1 fruit fly cellular context compared by ENCODE assay signal in the genomic region with DNA sequence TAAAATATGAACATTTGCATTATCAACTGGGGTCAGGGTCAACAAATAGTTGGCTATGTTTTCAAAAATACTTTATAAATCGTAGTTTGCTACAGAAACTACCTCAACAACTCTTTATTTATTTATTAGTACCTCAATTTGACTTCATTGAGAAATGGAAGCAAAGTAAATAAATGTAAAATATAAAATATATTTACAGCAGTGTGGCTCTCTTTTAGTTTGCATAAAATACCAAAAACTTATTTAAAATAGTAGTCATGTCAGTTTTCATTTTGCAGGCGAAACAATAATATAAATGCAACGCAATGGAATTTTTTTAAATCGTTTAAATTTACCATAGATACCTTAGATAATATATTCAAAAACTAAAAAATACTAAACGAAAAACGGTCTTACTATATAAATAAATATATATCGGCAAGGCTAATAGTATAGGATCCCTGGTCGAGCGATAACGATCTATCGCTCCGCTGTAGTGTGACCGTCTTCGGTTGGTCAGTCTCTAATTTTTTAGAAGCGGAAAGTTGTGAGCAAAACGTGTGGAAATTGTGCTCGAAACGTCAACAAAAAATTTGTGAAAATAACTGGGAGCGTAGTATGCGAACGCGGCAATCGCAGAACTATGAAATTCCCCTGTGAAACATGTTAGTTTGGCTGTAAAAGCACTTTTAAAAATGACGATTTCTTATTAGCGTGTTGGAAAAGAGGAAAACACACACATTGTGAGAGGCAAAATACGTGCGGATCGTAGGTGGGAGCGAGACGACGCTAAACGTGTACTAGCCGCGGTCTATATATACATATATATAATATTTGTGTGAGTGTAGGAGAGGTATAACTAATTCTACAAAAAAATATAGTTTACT.
TF ChIP-seq lines count a peak whose summit lies in the region.

A gene (minus strand): TSS at position 223 of the 866 bp plus-strand sequence.
A gene (plus strand): TSS at position 470 of the 866 bp plus-strand sequence.

TF ChIP-seq in whole organism, embryonic, 481 proteins besides CTCF, POLR2A, EP300 and RAD21 (continued from another document and continues in another):
- TF ChIP-seq CG2889 (GFP tag; IDR thresholded peaks at IDR 0.05; lab: Robert Waterston, UW), result no peak
- no peak for TF ChIP-seq CG3726 (GFP tag; IDR thresholded peaks at IDR 0.05; lab: Robert Waterston, UW)
- peak; percentile 16 for TF ChIP-seq CG7839 (tag; optimal IDR thresholded peaks at IDR 0.05; lab: Kevin White, UChicago)
- peak; percentile 90 for TF ChIP-seq bbx (GFP tag; IDR thresholded peaks at IDR 0.05; lab: Robert Waterston, UW; ENCODE audit: partially characterized antibody)
- TF ChIP-seq run (tag; optimal IDR thresholded peaks at IDR 0.05; lab: Kevin White, UChicago), result no peak
- TF ChIP-seq CG7556 (GFP tag; optimal IDR thresholded peaks at IDR 0.05; lab: Kevin White, UChicago), result no peak
- peak; percentile 90 for TF ChIP-seq Dll (GFP tag; IDR thresholded peaks at IDR 0.05; lab: Robert Waterston, UW; ENCODE audit: partially characterized antibody)
- no peak for TF ChIP-seq CG15479 (GFP tag; optimal IDR thresholded peaks at IDR 0.05; lab: Kevin White, UChicago)
- 0 out of 2 replicates have a peak, but pooled peaks have one; percentile 41 for TF ChIP-seq CG32532 (GFP tag; IDR thresholded peaks at IDR 0.05; lab: Robert Waterston, UW)
- no peak for TF ChIP-seq CG11456 (GFP tag; IDR thresholded peaks at IDR 0.05; lab: Robert Waterston, UW)
- no peak for TF ChIP-seq CG12942 (GFP tag; optimal IDR thresholded peaks at IDR 0.05; lab: Kevin White, UChicago)
- no peak for TF ChIP-seq crol (GFP tag; IDR thresholded peaks at IDR 0.05; lab: Robert Waterston, UW)
- no peak for TF ChIP-seq dpn (GFP tag; optimal IDR thresholded peaks at IDR 0.05; lab: Kevin White, UChicago)
- no peak for TF ChIP-seq Oli (tag; optimal IDR thresholded peaks at IDR 0.05; lab: Kevin White, UChicago)
- TF ChIP-seq CG18599 (GFP tag; optimal IDR thresholded peaks at IDR 0.05; lab: Kevin White, UChicago), result no peak
- no peak for TF ChIP-seq bowl (GFP tag; IDR thresholded peaks at IDR 0.05; lab: Robert Waterston, UW)
- no peak for TF ChIP-seq CG6175 (GFP tag; IDR thresholded peaks at IDR 0.05; lab: Robert Waterston, UW)
- TF ChIP-seq CG3847 (GFP tag; IDR thresholded peaks at IDR 0.05; lab: Robert Waterston, UW), result peak; percentile 44; the same call in 1 of the 2 replicates
- no peak for TF ChIP-seq Atf-2 (GFP tag; optimal IDR thresholded peaks at IDR 0.05; lab: Kevin White, UChicago)
- TF ChIP-seq CG11085 (GFP tag; IDR thresholded peaks at IDR 0.05; lab: Robert Waterston, UW), result no peak
- TF ChIP-seq cas (GFP tag; IDR thresholded peaks at IDR 0.05; lab: Robert Waterston, UW), result no peak
- no peak for TF ChIP-seq B-H1 (GFP tag; IDR thresholded peaks at IDR 0.05; lab: Robert Waterston, UW)
- TF ChIP-seq lmd (GFP tag; IDR thresholded peaks at IDR 0.05; lab: Robert Waterston, UW), result no peak
- TF ChIP-seq CG4424 (GFP tag; optimal IDR thresholded peaks at IDR 0.05; lab: Kevin White, UChicago), result peak; percentile 14
- TF ChIP-seq fru (optimal IDR thresholded peaks at IDR 0.05; lab: Kevin White, UChicago), result no peak
- no peak for TF ChIP-seq C15 (GFP tag; IDR thresholded peaks at IDR 0.05; lab: Robert Waterston, UW)
- no peak for TF ChIP-seq al (GFP tag; IDR thresholded peaks at IDR 0.05; lab: Robert Waterston, UW)
- no peak for TF ChIP-seq CG14667 (GFP tag; IDR thresholded peaks at IDR 0.05; lab: Robert Waterston, UW)
- peak; percentile 38 for TF ChIP-seq sqz (GFP tag; optimal IDR thresholded peaks at IDR 0.05; lab: Kevin White, UChicago)
- 0 out of 2 replicates have a peak, but pooled peaks have one; percentile 2 for TF ChIP-seq vvl (GFP tag; IDR thresholded peaks at IDR 0.05; lab: Robert Waterston, UW)
- no peak for TF ChIP-seq ham (GFP tag; IDR thresholded peaks at IDR 0.05; lab: Robert Waterston, UW)
- no peak for TF ChIP-seq lilli (GFP tag; optimal IDR thresholded peaks at IDR 0.05; lab: Kevin White, UChicago)
- TF ChIP-seq CG12299 (tag; optimal IDR thresholded peaks at IDR 0.05; lab: Kevin White, UChicago), result peak; percentile 11
- no peak for TF ChIP-seq CG10209 (GFP tag; optimal IDR thresholded peaks at IDR 0.05; lab: Kevin White, UChicago)
- TF ChIP-seq CG8924 (tag; optimal IDR thresholded peaks at IDR 0.05; lab: Kevin White, UChicago), result no peak
- TF ChIP-seq CG30431 (GFP tag; optimal IDR thresholded peaks at IDR 0.05; lab: Kevin White, UChicago), result no peak
- no peak for TF ChIP-seq tin (GFP tag; optimal IDR thresholded peaks at IDR 0.05; lab: Kevin White, UChicago)
- TF ChIP-seq psq (GFP tag; optimal IDR thresholded peaks at IDR 0.05; lab: Kevin White, UChicago), result no peak
- no peak for TF ChIP-seq pnt (GFP tag; optimal IDR thresholded peaks at IDR 0.05; lab: Kevin White, UChicago)
- TF ChIP-seq lbe (GFP tag; optimal IDR thresholded peaks at IDR 0.05; lab: Kevin White, UChicago), result no peak
- TF ChIP-seq CG15011 (GFP tag; optimal IDR thresholded peaks at IDR 0.05; lab: Kevin White, UChicago), result no peak
- TF ChIP-seq CG33213 (GFP tag; optimal IDR thresholded peaks at IDR 0.05; lab: Kevin White, UChicago), result peak; percentile 3
- no peak for TF ChIP-seq CG31365 (tag; optimal IDR thresholded peaks at IDR 0.05; lab: Kevin White, UChicago)
- TF ChIP-seq CG14050 (GFP tag; IDR thresholded peaks at IDR 0.05; lab: Robert Waterston, UW), result no peak
- no peak for TF ChIP-seq zf30C (GFP tag; optimal IDR thresholded peaks at IDR 0.05; lab: Kevin White, UChicago)
- TF ChIP-seq scrt (GFP tag; optimal IDR thresholded peaks at IDR 0.05; lab: Kevin White, UChicago), result no peak
- no peak for TF ChIP-seq CG17385 (GFP tag; optimal IDR thresholded peaks at IDR 0.05; lab: Kevin White, UChicago)
- TF ChIP-seq CG12236 (GFP tag; optimal IDR thresholded peaks at IDR 0.05; lab: Kevin White, UChicago), result no peak
- no peak for TF ChIP-seq exex (tag; optimal IDR thresholded peaks at IDR 0.05; lab: Kevin White, UChicago)
- no peak for TF ChIP-seq CG1792 (GFP tag; optimal IDR thresholded peaks at IDR 0.05; lab: Kevin White, UChicago)
- TF ChIP-seq gsb (GFP tag; IDR thresholded peaks at IDR 0.05; lab: Robert Waterston, UW), result no peak
- TF ChIP-seq PHDP (tag; optimal IDR thresholded peaks at IDR 0.05; lab: Kevin White, UChicago), result no peak
- no peak for TF ChIP-seq Dad (GFP tag; optimal IDR thresholded peaks at IDR 0.05; lab: Kevin White, UChicago)
- TF ChIP-seq CG6765 (GFP tag; optimal IDR thresholded peaks at IDR 0.05; lab: Kevin White, UChicago), result no peak
- peak; percentile 81 for TF ChIP-seq Med (GFP tag; lab: Kevin White, UChicago)
- TF ChIP-seq CG11093 (GFP tag; IDR thresholded peaks at IDR 0.05; lab: Robert Waterston, UW), result no peak
- TF ChIP-seq CG3281 (GFP tag; optimal IDR thresholded peaks at IDR 0.05; lab: Kevin White, UChicago), result no peak
- no peak for TF ChIP-seq CG15073 (GFP tag; optimal IDR thresholded peaks at IDR 0.05; lab: Kevin White, UChicago)
- TF ChIP-seq CG10431 (GFP tag; optimal IDR thresholded peaks at IDR 0.05; lab: Kevin White, UChicago), result no peak
- no peak for TF ChIP-seq hkb (optimal IDR thresholded peaks at IDR 0.05; lab: Kevin White, UChicago)
- 0 out of 2 replicates have a peak, but pooled peaks have one; percentile 24 for TF ChIP-seq hkb (GFP tag; IDR thresholded peaks at IDR 0.05; lab: Robert Waterston, UW)
- no peak for TF ChIP-seq wdn (GFP tag; IDR thresholded peaks at IDR 0.05; lab: Robert Waterston, UW)
- no peak for TF ChIP-seq CG1529 (GFP tag; optimal IDR thresholded peaks at IDR 0.05; lab: Kevin White, UChicago)
- TF ChIP-seq GATAe (GFP tag; conservative IDR thresholded peaks at IDR 0.05; lab: Robert Waterston, UW), result no peak
- no peak for TF ChIP-seq lola (GFP tag; optimal IDR thresholded peaks at IDR 0.05; lab: Kevin White, UChicago)
- TF ChIP-seq CG7372 (GFP tag; IDR thresholded peaks at IDR 0.05; lab: Robert Waterston, UW), result no peak
- TF ChIP-seq BEAF-32 (GFP tag; optimal IDR thresholded peaks at IDR 0.05; lab: Kevin White, UChicago), result peak; percentile 94
- TF ChIP-seq E2f2 (GFP tag; IDR thresholded peaks at IDR 0.05; lab: Robert Waterston, UW), result 0 out of 2 replicates have a peak, but pooled peaks have one; percentile 22
- TF ChIP-seq p53 (GFP tag; optimal IDR thresholded peaks at IDR 0.05; lab: Kevin White, UChicago), result no peak
- no peak for TF ChIP-seq CG8359 (GFP tag; optimal IDR thresholded peaks at IDR 0.05; lab: Kevin White, UChicago; ENCODE audit: borderline replicate concordance)
- no peak for TF ChIP-seq CG10462 (GFP tag; optimal IDR thresholded peaks at IDR 0.05; lab: Kevin White, UChicago)
- no peak for TF ChIP-seq CG3838 (GFP tag; optimal IDR thresholded peaks at IDR 0.05; lab: Kevin White, UChicago)
- TF ChIP-seq CG7928 (GFP tag; optimal IDR thresholded peaks at IDR 0.05; lab: Kevin White, UChicago), result peak; percentile 93
- TF ChIP-seq stwl (tag; optimal IDR thresholded peaks at IDR 0.05; lab: Kevin White, UChicago), result peak; percentile 77
- no peak for TF ChIP-seq CG12769 (tag; optimal IDR thresholded peaks at IDR 0.05; lab: Kevin White, UChicago)
- no peak for TF ChIP-seq ssp (GFP tag; IDR thresholded peaks at IDR 0.05; lab: Robert Waterston, UW)
- TF ChIP-seq btn (GFP tag; optimal IDR thresholded peaks at IDR 0.05; lab: Kevin White, UChicago), result no peak
- TF ChIP-seq dati (GFP tag; IDR thresholded peaks at IDR 0.05; lab: Robert Waterston, UW), result no peak
- no peak for TF ChIP-seq danr (GFP tag; IDR thresholded peaks at IDR 0.05; lab: Robert Waterston, UW)
- no peak for TF ChIP-seq E2f1 (GFP tag; IDR thresholded peaks at IDR 0.05; lab: Robert Waterston, UW)
- no peak for TF ChIP-seq zfh1 (GFP tag; IDR thresholded peaks at IDR 0.05; lab: Robert Waterston, UW)
- TF ChIP-seq Aef1 (GFP tag; IDR thresholded peaks at IDR 0.05; lab: Robert Waterston, UW), result no peak
- TF ChIP-seq Lpt (GFP tag; optimal IDR thresholded peaks at IDR 0.05; lab: Kevin White, UChicago), result no peak
- TF ChIP-seq gsb-n (tag; optimal IDR thresholded peaks at IDR 0.05; lab: Kevin White, UChicago), result no peak
- TF ChIP-seq HLH4C (GFP tag; IDR thresholded peaks at IDR 0.05; lab: Robert Waterston, UW; ENCODE audit: partially characterized antibody), result peak; percentile 79
- TF ChIP-seq CG12071 (GFP tag; optimal IDR thresholded peaks at IDR 0.05; lab: Kevin White, UChicago), result no peak
- peak; percentile 46 for TF ChIP-seq CG17829 (tag; optimal IDR thresholded peaks at IDR 0.05; lab: Kevin White, UChicago)
- TF ChIP-seq CG33557 (GFP tag; optimal IDR thresholded peaks at IDR 0.05; lab: Kevin White, UChicago), result no peak
- TF ChIP-seq Optix (GFP tag; IDR thresholded peaks at IDR 0.05; lab: Robert Waterston, UW), result no peak
- TF ChIP-seq CG30020 (tag; optimal IDR thresholded peaks at IDR 0.05; lab: Kevin White, UChicago), result peak; percentile 59
- no peak for TF ChIP-seq CG1602 (GFP tag; optimal IDR thresholded peaks at IDR 0.05; lab: Kevin White, UChicago)
- no peak for TF ChIP-seq Nf-YA (GFP tag; IDR thresholded peaks at IDR 0.05; lab: Robert Waterston, UW)
- TF ChIP-seq fu2 (GFP tag; optimal IDR thresholded peaks at IDR 0.05; lab: Kevin White, UChicago), result no peak
- TF ChIP-seq pan (optimal IDR thresholded peaks at IDR 0.05; lab: Kevin White, UChicago), result no peak
- TF ChIP-seq pan (GFP tag; optimal IDR thresholded peaks at IDR 0.05 in 1 of 2, IDR thresholded peaks at IDR 0.05 in 1 of 2), result no peak
- TF ChIP-seq CG17186 (GFP tag; optimal IDR thresholded peaks at IDR 0.05; lab: Kevin White, UChicago), result no peak
- TF ChIP-seq prd (optimal IDR thresholded peaks at IDR 0.05; lab: Kevin White, UChicago), result no peak
- TF ChIP-seq prd (GFP tag; IDR thresholded peaks at IDR 0.05; lab: Robert Waterston, UW), result peak; percentile 21; the same call in 1 of the 3 replicates
- TF ChIP-seq CG11560 (tag; IDR thresholded peaks at IDR 0.05; lab: Robert Waterston, UW), result no peak
- TF ChIP-seq CG17359 (tag; optimal IDR thresholded peaks at IDR 0.05; lab: Kevin White, UChicago), result peak; percentile 51
- no peak for TF ChIP-seq NK7.1 (GFP tag; optimal IDR thresholded peaks at IDR 0.05; lab: Kevin White, UChicago)
- TF ChIP-seq CrebB (tag; optimal IDR thresholded peaks at IDR 0.05; lab: Kevin White, UChicago), result no peak
- no peak for TF ChIP-seq Fer1 (GFP tag; optimal IDR thresholded peaks at IDR 0.05; lab: Kevin White, UChicago)
- no peak for TF ChIP-seq wek (GFP tag; optimal IDR thresholded peaks at IDR 0.05; lab: Kevin White, UChicago)
- no peak for TF ChIP-seq CG18011 (GFP tag; optimal IDR thresholded peaks at IDR 0.05; lab: Kevin White, UChicago)
- TF ChIP-seq Deaf1 (tag; optimal IDR thresholded peaks at IDR 0.05; lab: Kevin White, UChicago), result no peak
- peak; percentile 39 for TF ChIP-seq CG1603 (tag; optimal IDR thresholded peaks at IDR 0.05; lab: Kevin White, UChicago)
- TF ChIP-seq Dip3 (GFP tag; optimal IDR thresholded peaks at IDR 0.05; lab: Kevin White, UChicago), result no peak
- no peak for TF ChIP-seq hth (optimal IDR thresholded peaks at IDR 0.05; lab: Kevin White, UChicago)
- TF ChIP-seq Doc3 (GFP tag; IDR thresholded peaks at IDR 0.05; lab: Robert Waterston, UW; ENCODE audit: partially characterized antibody), result peak; percentile 80
- no peak for TF ChIP-seq CG11723 (GFP tag; optimal IDR thresholded peaks at IDR 0.05; lab: Kevin White, UChicago)
- TF ChIP-seq corto (GFP tag; optimal IDR thresholded peaks at IDR 0.05; lab: Kevin White, UChicago), result no peak
- no peak for TF ChIP-seq CG17802 (tag; optimal IDR thresholded peaks at IDR 0.05; lab: Kevin White, UChicago)
- TF ChIP-seq CG7271 (tag; optimal IDR thresholded peaks at IDR 0.05; lab: Kevin White, UChicago), result no peak
- TF ChIP-seq Neu2 (GFP tag; optimal IDR thresholded peaks at IDR 0.05; lab: Kevin White, UChicago; ENCODE audit: borderline replicate concordance), result no peak
- TF ChIP-seq CG13296 (GFP tag; optimal IDR thresholded peaks at IDR 0.05; lab: Kevin White, UChicago), result no peak
- TF ChIP-seq CG6791 (GFP tag; IDR thresholded peaks at IDR 0.05; lab: Robert Waterston, UW; ENCODE audit: partially characterized antibody), result peak; percentile 83
- TF ChIP-seq bab2 (GFP tag; optimal IDR thresholded peaks at IDR 0.05; lab: Kevin White, UChicago), result no peak
- TF ChIP-seq Hmr (GFP tag; optimal IDR thresholded peaks at IDR 0.05; lab: Kevin White, UChicago), result peak; percentile 34
- TF ChIP-seq org-1 (GFP tag; optimal IDR thresholded peaks at IDR 0.05; lab: Kevin White, UChicago), result no peak
- no peak for TF ChIP-seq CG14965 (GFP tag; optimal IDR thresholded peaks at IDR 0.05; lab: Kevin White, UChicago; ENCODE audit: borderline replicate concordance)
- TF ChIP-seq ttk (GFP tag; IDR thresholded peaks at IDR 0.05; lab: Robert Waterston, UW), result no peak
- no peak for TF ChIP-seq Atf6 (GFP tag; IDR thresholded peaks at IDR 0.05; lab: Robert Waterston, UW)
- peak; percentile 26 for TF ChIP-seq CG17912 (GFP tag; optimal IDR thresholded peaks at IDR 0.05; lab: Kevin White, UChicago)
- TF ChIP-seq Fer3 (tag; optimal IDR thresholded peaks at IDR 0.05; lab: Kevin White, UChicago), result no peak
- no peak for TF ChIP-seq CG14441 (GFP tag; IDR thresholded peaks at IDR 0.05; lab: Robert Waterston, UW)
